Worm (Caenorhabditis elegans) whole organism, late embryonic: ENCODE measurements around the gene icd-1.

Experiments
- C08G9.2 ChIP-seq: sonication (generic microtip); optimal IDR thresholded peaks from 2 replicates; lab custom pipeline; 2016; ENCODE audit warnings: mild to moderate bottlenecking, missing genetic modification characterization, moderate library complexity, missing compliant biosample characterization
- C38D4.7 ChIP-seq: fragments of 200-800 bp; sonication (Bioruptor generic); optimal IDR thresholded peaks from 2 replicates; lab custom pipeline; 2018; ENCODE audit warnings: mild to moderate bottlenecking, missing genetic modification characterization, moderate library complexity, missing compliant biosample characterization
- F13H6.1 ChIP-seq: sonication (generic microtip); optimal IDR thresholded peaks from 2 replicates; lab custom pipeline; 2016; ENCODE audit warnings: missing genetic modification characterization, missing compliant biosample characterization
- K02D7.2 ChIP-seq: sonication (generic microtip); optimal IDR thresholded peaks from 2 replicates; lab custom pipeline; 2017; ENCODE audit warnings: mild to moderate bottlenecking, missing genetic modification characterization, missing compliant biosample characterization
- T23F11.4 ChIP-seq: fragments of 200-800 bp; sonication (Bioruptor generic); optimal IDR thresholded peaks from 2 replicates; lab custom pipeline; 2018; ENCODE audit warnings: mild to moderate bottlenecking, missing genetic modification characterization, missing compliant biosample characterization
- Y22D7AL.16 ChIP-seq: sonication (generic microtip); optimal IDR thresholded peaks from 2 replicates; lab custom pipeline; 2016; ENCODE audit warnings: missing genetic modification characterization, missing compliant biosample characterization
- ama-1 ChIP-seq: fragments of 150-350 bp; optimal IDR thresholded peaks from 2 replicates; lab custom pipeline; 2014
- ceh-14 ChIP-seq: sonication (generic microtip); optimal IDR thresholded peaks from 2 replicates; lab custom pipeline; 2016; ENCODE audit warnings: missing genotype, missing genetic modification characterization, missing compliant biosample characterization
- ceh-18 ChIP-seq: sonication (generic microtip); optimal IDR thresholded peaks from 2 replicates; lab custom pipeline; 2016; ENCODE audit warnings: missing genetic modification characterization, missing compliant biosample characterization
- ceh-22 ChIP-seq: sonication (generic microtip); optimal IDR thresholded peaks from 2 replicates; lab custom pipeline; 2017; ENCODE audit warnings: missing biosample characterization, missing genetic modification characterization
- ceh-24 ChIP-seq: sonication (generic microtip); optimal IDR thresholded peaks from 2 replicates; lab custom pipeline; 2016; ENCODE audit warnings: mild to moderate bottlenecking, missing genetic modification characterization, missing compliant biosample characterization
- ceh-30 ChIP-seq: fragments of 150-350 bp; optimal IDR thresholded peaks from 2 replicates; lab custom pipeline; 2014; ENCODE audit warnings: missing biosample characterization, missing genetic modification characterization
- ceh-31 ChIP-seq: sonication (generic microtip); optimal IDR thresholded peaks from 2 replicates; lab custom pipeline; 2016; ENCODE audit warnings: missing genetic modification characterization, missing compliant biosample characterization
- ceh-48 ChIP-seq: sonication (generic microtip); optimal IDR thresholded peaks from 2 replicates; lab custom pipeline; 2016; ENCODE audit warnings: missing genetic modification characterization, inconsistent platforms, missing compliant biosample characterization
- ceh-6 ChIP-seq: fragments of 200-800 bp; sonication (Bioruptor generic); optimal IDR thresholded peaks from 2 replicates; lab custom pipeline; 2018; ENCODE audit warnings: mild to moderate bottlenecking, missing genetic modification characterization, missing compliant biosample characterization
- ceh-9 ChIP-seq: sonication (generic microtip); optimal IDR thresholded peaks from 2 replicates; lab custom pipeline; 2016; ENCODE audit warnings: mild to moderate bottlenecking, missing genetic modification characterization, inconsistent platforms, missing compliant biosample characterization
- dmd-4 ChIP-seq: sonication (generic microtip); optimal IDR thresholded peaks from 2 replicates; lab custom pipeline; 2016; ENCODE audit warnings: borderline replicate concordance, missing genetic modification characterization, missing compliant biosample characterization
- elt-4 ChIP-seq: sonication (generic microtip); optimal IDR thresholded peaks from 2 replicates; lab custom pipeline; 2016; ENCODE audit warnings: missing genetic modification characterization, missing compliant biosample characterization
- ets-4 ChIP-seq: sonication (generic microtip); optimal IDR thresholded peaks from 2 replicates; lab custom pipeline; 2016; ENCODE audit warnings: missing genetic modification characterization, missing compliant biosample characterization
- eyg-1 ChIP-seq: sonication (generic microtip); optimal IDR thresholded peaks from 2 replicates; lab custom pipeline; 2016; ENCODE audit warnings: missing genotype, missing genetic modification characterization, missing compliant biosample characterization
- fax-1 ChIP-seq: sonication (generic microtip); optimal IDR thresholded peaks from 2 replicates; lab custom pipeline; 2016; ENCODE audit warnings: missing genotype, missing genetic modification characterization, missing compliant biosample characterization
- fkh-10 ChIP-seq: fragments of 150-350 bp; optimal IDR thresholded peaks from 2 replicates; lab custom pipeline; 2014; ENCODE audit warnings: missing biosample characterization, missing genetic modification reagents, missing genetic modification characterization
- fkh-6 ChIP-seq: sonication (generic microtip); optimal IDR thresholded peaks from 2 replicates; lab custom pipeline; 2016; ENCODE audit warnings: missing genetic modification characterization, missing compliant biosample characterization
- gmeb-2 ChIP-seq: sonication (generic microtip); optimal IDR thresholded peaks from 2 replicates; lab custom pipeline; 2016; ENCODE audit warnings: missing genetic modification characterization, inconsistent platforms, missing compliant biosample characterization
- hlh-13 ChIP-seq: fragments of 200-800 bp; sonication (Bioruptor generic); optimal IDR thresholded peaks from 2 replicates; lab custom pipeline; 2018; ENCODE audit warnings: mild to moderate bottlenecking, missing genetic modification characterization, missing compliant biosample characterization
- hlh-30 ChIP-seq: sonication (generic microtip); optimal IDR thresholded peaks from 2 replicates; lab custom pipeline; 2017; ENCODE audit warnings: antibody characterized with exemption, missing genetic modification characterization, missing compliant biosample characterization; ENCODE audit not compliant: insufficient read depth
- hlh-6 ChIP-seq: sonication (generic microtip); optimal IDR thresholded peaks from 2 replicates; lab custom pipeline; 2016; ENCODE audit warnings: missing genotype, missing genetic modification characterization, missing compliant biosample characterization
- lim-6 ChIP-seq: sonication (generic microtip); optimal IDR thresholded peaks from 2 replicates; lab custom pipeline; 2016; ENCODE audit warnings: missing genetic modification characterization, missing compliant biosample characterization
- mec-3 ChIP-seq: sonication (generic microtip); optimal IDR thresholded peaks from 2 replicates; lab custom pipeline; 2016; ENCODE audit warnings: borderline replicate concordance, missing genetic modification characterization, missing compliant biosample characterization
- nfya-1 ChIP-seq: sonication (generic microtip); optimal IDR thresholded peaks from 2 replicates; lab custom pipeline; 2017; ENCODE audit warnings: missing genetic modification characterization, mild to moderate bottlenecking, missing compliant biosample characterization, antibody characterized with exemption, moderate library complexity
- nhr-232 ChIP-seq: sonication (generic microtip); optimal IDR thresholded peaks from 2 replicates; lab custom pipeline; 2016; ENCODE audit warnings: missing genetic modification characterization, missing compliant biosample characterization
- npax-4 ChIP-seq: sonication (generic microtip); optimal IDR thresholded peaks from 2 replicates; lab custom pipeline; 2016; ENCODE audit warnings: missing genetic modification characterization, missing compliant biosample characterization
- odd-2 ChIP-seq: sonication (generic microtip); optimal IDR thresholded peaks from 2 replicates; lab custom pipeline; 2017; ENCODE audit warnings: antibody characterized with exemption, mild to moderate bottlenecking, missing genetic modification characterization, missing compliant biosample characterization
- pag-3 ChIP-seq: sonication (generic microtip); optimal IDR thresholded peaks from 2 replicates; lab custom pipeline; 2016; ENCODE audit warnings: missing compliant biosample characterization, missing genetic modification characterization, borderline replicate concordance
- pax-1 ChIP-seq: fragments of 150-350 bp; optimal IDR thresholded peaks from 2 replicates; lab custom pipeline; 2014; ENCODE audit warnings: missing biosample characterization, missing genetic modification characterization
- pha-2 ChIP-seq: sonication (generic microtip); optimal IDR thresholded peaks from 2 replicates; lab custom pipeline; 2017; ENCODE audit warnings: mild to moderate bottlenecking, missing genetic modification characterization, missing compliant biosample characterization
- pqm-1 ChIP-seq: sonication (generic microtip); optimal IDR thresholded peaks from 2 replicates; lab custom pipeline; 2016; ENCODE audit warnings: missing genetic modification characterization, missing compliant biosample characterization
- ref-2 ChIP-seq: sonication (generic microtip); optimal IDR thresholded peaks from 2 replicates; lab custom pipeline; 2016; ENCODE audit warnings: missing genetic modification characterization, missing compliant biosample characterization
- rnt-1 ChIP-seq: sonication (generic microtip); optimal IDR thresholded peaks from 2 replicates; lab custom pipeline; 2016; ENCODE audit warnings: missing genetic modification characterization, missing compliant biosample characterization
- sox-4 ChIP-seq: sonication (generic microtip); optimal IDR thresholded peaks from 2 replicates; lab custom pipeline; 2017; ENCODE audit warnings: mild to moderate bottlenecking, missing genetic modification characterization, inconsistent platforms, missing compliant biosample characterization
- syd-9 ChIP-seq: sonication (generic microtip); optimal IDR thresholded peaks from 2 replicates; lab custom pipeline; 2016; ENCODE audit warnings: mild to moderate bottlenecking, missing genetic modification characterization, moderate library complexity, missing compliant biosample characterization
- tbx-2 ChIP-seq: sonication (generic microtip); optimal IDR thresholded peaks from 2 replicates; lab custom pipeline; 2016; ENCODE audit warnings: missing genetic modification characterization, missing compliant biosample characterization
- tbx-7 ChIP-seq: sonication (generic microtip); optimal IDR thresholded peaks from 2 replicates; lab custom pipeline; 2016; ENCODE audit warnings: missing genotype, missing genetic modification characterization, missing compliant biosample characterization
- ttx-3 ChIP-seq: sonication (generic microtip); optimal IDR thresholded peaks from 2 replicates; lab custom pipeline; 2016; ENCODE audit warnings: missing genetic modification reagents, missing genetic modification characterization, missing compliant biosample characterization
- unc-42 ChIP-seq: sonication (generic microtip); optimal IDR thresholded peaks from 2 replicates; lab custom pipeline; 2016; ENCODE audit warnings: missing genotype, missing genetic modification characterization, missing compliant biosample characterization
- unc-55 ChIP-seq: sonication (generic microtip); optimal IDR thresholded peaks from 2 replicates; lab custom pipeline; 2017; ENCODE audit warnings: missing biosample characterization, missing genetic modification reagents, missing genetic modification characterization
- unc-86 ChIP-seq: sonication (generic microtip); optimal IDR thresholded peaks from 2 replicates; lab custom pipeline; 2016; ENCODE audit warnings: missing genetic modification characterization, missing compliant biosample characterization

icd-1 gene

DNA sequence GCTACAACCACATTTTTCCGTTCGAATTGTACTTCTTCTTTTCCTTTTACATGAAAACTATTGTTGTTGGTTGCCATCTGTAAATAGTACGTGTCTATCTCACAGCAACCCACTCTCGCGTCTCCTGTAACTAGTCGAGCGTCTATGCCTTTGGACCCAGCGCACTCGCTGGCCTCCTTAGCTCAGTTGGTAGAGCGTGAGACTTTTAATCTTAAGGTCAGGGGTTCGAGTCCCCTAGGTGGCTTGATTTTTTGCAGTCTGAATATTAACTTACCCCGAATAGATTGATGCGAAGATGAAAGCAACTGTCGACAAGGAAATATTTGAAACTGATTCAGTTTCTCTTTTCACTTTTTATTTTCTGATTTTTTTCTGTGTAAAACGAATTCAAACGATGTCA is 23.4 kb downstream of the icd-1 start, which contains the start of gene mpz-3 (continued):
- TF ChIP-seq unc-55 (GFP tag; lab: Kevin White, UChicago) (no peak), hlh-30 (tag; lab: Kevin White, UChicago) (no peak), ceh-18 (tag; lab: Kevin White, UChicago) (no peak), unc-42 (no peak), C38D4.7 (GFP tag; lab: Kevin White, UChicago) (peak; percentile 8), unc-86 (tag; lab: Kevin White, UChicago) (no peak), eyg-1 (no peak), Y22D7AL.16 (tag; lab: Kevin White, UChicago) (peak; percentile 32), odd-2 (tag; lab: Kevin White, UChicago) (no peak), pag-3 (tag; lab: Kevin White, UChicago) (no peak), tbx-7 (tag; lab: Kevin White, UChicago) (no peak), ceh-6 (GFP tag; lab: Kevin White, UChicago) (peak; percentile 42), fkh-6 (tag; lab: Kevin White, UChicago) (no peak), ets-4 (tag; lab: Kevin White, UChicago) (no peak), syd-9 (tag; lab: Kevin White, UChicago) (peak; percentile 2), tbx-2 (tag; lab: Kevin White, UChicago) (peak; percentile 39), ref-2 (no peak), sox-4 (tag; lab: Kevin White, UChicago) (peak; percentile 37), K02D7.2 (tag; lab: Kevin White, UChicago) (peak; percentile 10), pax-1 (no peak), fkh-10 (GFP tag; lab: Kevin White, UChicago) (no peak), ceh-48 (no peak), nfya-1 (tag; lab: Kevin White, UChicago) (no peak), pha-2 (tag; lab: Kevin White, UChicago) (no peak), ceh-14 (no peak), mec-3 (tag; lab: Kevin White, UChicago) (no peak), dmd-4 (tag; lab: Kevin White, UChicago) (no peak), hlh-6 (tag; lab: Kevin White, UChicago) (peak; percentile 47), nhr-232 (peak; percentile 49), ama-1 (lab: Kevin White, UChicago) (no peak), npax-4 (tag; lab: Kevin White, UChicago) (peak; percentile 16), ceh-9 (tag; lab: Kevin White, UChicago) (no peak), lim-6 (tag; lab: Kevin White, UChicago) (no peak), C08G9.2 (tag; lab: Kevin White, UChicago) (no peak), ceh-30 (no peak), pqm-1 (no peak), gmeb-2 (tag; lab: Kevin White, UChicago) (no peak), ttx-3 (peak; percentile 55), ceh-22 (tag; lab: Kevin White, UChicago) (no peak), F13H6.1 (tag; lab: Kevin White, UChicago) (no peak), ceh-31 (peak; percentile 23), elt-4 (tag; lab: Kevin White, UChicago) (no peak), ceh-24 (no peak), T23F11.4 (GFP tag; lab: Kevin White, UChicago) (no peak), hlh-13 (GFP tag; lab: Kevin White, UChicago) (no peak), fax-1 (peak; percentile 23), rnt-1 (tag; lab: Kevin White, UChicago) (no peak)
